Fruit fly (Drosophila melanogaster): ENCODE measurements around the gene CG14115.
A peak's percentile ranks its signal among the peaks of the same experiment; 100 is the strongest.

Gene CG14115

DNA sequence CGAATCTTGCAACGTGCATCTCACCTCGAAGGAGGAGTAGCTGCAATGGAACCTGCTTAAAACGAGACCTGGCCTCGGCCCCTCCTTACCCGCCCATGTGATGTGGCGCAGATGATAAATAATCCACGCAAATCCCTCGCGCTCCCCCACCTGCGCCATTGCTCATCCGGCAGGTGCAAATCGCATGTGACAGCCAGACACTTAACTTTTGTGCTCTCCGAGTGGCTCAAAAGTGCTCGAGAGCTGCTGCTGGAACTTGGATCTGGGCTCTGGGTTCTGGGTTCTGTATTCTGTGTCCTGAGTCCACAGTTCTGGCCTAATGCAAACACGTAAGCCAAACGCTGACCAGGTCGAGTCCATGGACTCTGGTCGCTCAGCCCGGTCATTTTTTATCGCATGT lies 39.2 kb upstream of the CG14115 start:
- no peak for TF ChIP-seq nmo (GFP tag; optimal IDR thresholded peaks at IDR 0.05)
- no peak for TF ChIP-seq CG17186 (GFP tag; optimal IDR thresholded peaks at IDR 0.05)
- no peak for TF ChIP-seq CoRest (tag; optimal IDR thresholded peaks at IDR 0.05)
- no peak for TF ChIP-seq Opbp (GFP tag; IDR thresholded peaks at IDR 0.05; ENCODE audit: partially characterized antibody)
- TF ChIP-seq CG10147 (GFP tag; optimal IDR thresholded peaks at IDR 0.05) = no peak
- no peak for TF ChIP-seq CG5245 (GFP tag; optimal IDR thresholded peaks at IDR 0.05)
- no peak for TF ChIP-seq hbn (GFP tag; IDR thresholded peaks at IDR 0.05; ENCODE audit: partially characterized antibody)
- TF ChIP-seq E2f1 (GFP tag; IDR thresholded peaks at IDR 0.05) = no peak
- TF ChIP-seq CG15696 (tag; optimal IDR thresholded peaks at IDR 0.05) = no peak
- TF ChIP-seq CG34376 (GFP tag; optimal IDR thresholded peaks at IDR 0.05) = no peak
- TF ChIP-seq tx (GFP tag; optimal IDR thresholded peaks at IDR 0.05) = no peak
- TF ChIP-seq MBD-R2 (GFP tag; IDR thresholded peaks at IDR 0.05) = no peak
- no peak for TF ChIP-seq Six4 (GFP tag; optimal IDR thresholded peaks at IDR 0.05)
- TF ChIP-seq luna (GFP tag; optimal IDR thresholded peaks at IDR 0.05) = no peak
- no peak for TF ChIP-seq gsb-n (tag; optimal IDR thresholded peaks at IDR 0.05)
- no peak for TF ChIP-seq ac (GFP tag; optimal IDR thresholded peaks at IDR 0.05)
- TF ChIP-seq CG1603 (tag; optimal IDR thresholded peaks at IDR 0.05) = no peak

DNA sequence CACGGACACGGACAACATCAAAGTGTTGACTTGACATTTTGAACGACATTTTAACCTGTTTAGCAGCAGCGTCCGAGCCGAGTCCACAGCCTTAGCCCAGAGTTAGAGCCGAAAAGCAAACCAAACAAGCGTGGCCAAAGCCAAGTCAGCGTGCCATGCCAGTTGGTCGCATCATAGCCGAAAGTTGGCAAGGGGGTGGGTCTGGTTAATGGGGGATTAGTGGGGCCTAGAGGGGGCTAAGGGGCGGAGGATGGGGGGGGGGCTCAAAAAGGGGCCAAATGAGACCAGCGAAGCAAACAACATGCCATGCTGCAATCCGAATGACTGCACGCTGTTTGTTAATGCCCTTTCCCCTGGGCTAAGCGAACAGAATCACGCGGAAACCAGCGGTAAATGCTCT lies 37.9 kb upstream of the CG14115 start:
- no peak for TF ChIP-seq Doc3 (GFP tag; IDR thresholded peaks at IDR 0.05; ENCODE audit: partially characterized antibody)
- no peak for TF ChIP-seq HmgD (GFP tag; optimal IDR thresholded peaks at IDR 0.05)
- TF ChIP-seq Pdp1 (GFP tag; optimal IDR thresholded peaks at IDR 0.05) = no peak
- TF ChIP-seq NfI (GFP tag; optimal IDR thresholded peaks at IDR 0.05) = no peak
- no peak for TF ChIP-seq CG1792 (GFP tag; optimal IDR thresholded peaks at IDR 0.05)
- no peak for TF ChIP-seq Dp (GFP tag; optimal IDR thresholded peaks at IDR 0.05)
- peak; percentile 75 for TF ChIP-seq oc (tag; optimal IDR thresholded peaks at IDR 0.05)
- TF ChIP-seq pan (optimal IDR thresholded peaks at IDR 0.05) = no peak
- no peak for TF ChIP-seq pan (GFP tag; optimal IDR thresholded peaks at IDR 0.05 in 1 of 2, IDR thresholded peaks at IDR 0.05 in 1 of 2)
- no peak for TF ChIP-seq CG2199 (GFP tag; IDR thresholded peaks at IDR 0.05)
- peak; percentile 13 for TF ChIP-seq kni (GFP tag; optimal IDR thresholded peaks at IDR 0.05)
- TF ChIP-seq lov (optimal IDR thresholded peaks at IDR 0.05) = no peak
- TF ChIP-seq lov (GFP tag; IDR thresholded peaks at IDR 0.05) = 0 out of 3 replicates have a peak, but pooled peaks have one; percentile 24
- no peak for TF ChIP-seq zfh2 (GFP tag; optimal IDR thresholded peaks at IDR 0.05)
- TF ChIP-seq Lpt (GFP tag; optimal IDR thresholded peaks at IDR 0.05) = no peak
- peak; percentile 80 for TF ChIP-seq crol (GFP tag; IDR thresholded peaks at IDR 0.05)
- TF ChIP-seq CG7963 (GFP tag; IDR thresholded peaks at IDR 0.05; ENCODE audit: partially characterized antibody) = 0 out of 3 replicates have a peak, but pooled peaks have one; percentile 33
- no peak for TF ChIP-seq slbo (GFP tag; IDR thresholded peaks at IDR 0.05)

DNA sequence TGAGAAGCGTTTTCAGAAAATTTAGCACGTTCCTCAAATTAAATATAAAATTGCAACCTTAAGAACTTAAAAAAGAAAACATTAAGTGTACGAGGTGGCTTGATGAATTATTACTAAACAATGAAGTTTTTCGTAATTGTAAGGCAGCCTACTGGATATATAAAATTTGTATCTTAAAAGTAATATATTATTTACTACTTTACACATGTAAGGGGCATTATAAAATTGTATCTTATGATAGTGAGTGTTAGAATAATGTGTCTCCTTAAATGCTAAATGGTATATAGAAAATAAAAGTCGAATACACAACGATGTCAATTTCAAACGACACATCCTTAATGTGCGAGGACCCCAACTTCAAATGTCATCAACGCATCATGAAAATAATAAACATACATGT lies 28.6 kb upstream of the CG14115 start, which contains the start of gene CG11251:
CG11251 (minus strand) TSS at position 101 of the 400 bp plus-strand sequence.
- TF ChIP-seq NC2β (GFP tag; optimal IDR thresholded peaks at IDR 0.05) = no peak
- no peak for TF ChIP-seq shn (GFP tag; optimal IDR thresholded peaks at IDR 0.05)
- no peak for TF ChIP-seq Lhr (GFP tag; optimal IDR thresholded peaks at IDR 0.05)
- TF ChIP-seq CG14860 (GFP tag; IDR thresholded peaks at IDR 0.05; ENCODE audit: partially characterized antibody) = no peak
- no peak for TF ChIP-seq pho (GFP tag; optimal IDR thresholded peaks at IDR 0.05)
- TF ChIP-seq H2.0 (GFP tag; IDR thresholded peaks at IDR 0.05) = no peak
- no peak for TF ChIP-seq CG9437 (GFP tag; optimal IDR thresholded peaks at IDR 0.05)
- no peak for TF ChIP-seq MTF-1 (GFP tag; optimal IDR thresholded peaks at IDR 0.05; ENCODE audit: borderline replicate concordance)
- TF ChIP-seq btn (GFP tag; optimal IDR thresholded peaks at IDR 0.05) = no peak
- no peak for TF ChIP-seq CG4707 (GFP tag; optimal IDR thresholded peaks at IDR 0.05)
- no peak for TF ChIP-seq pzg (GFP tag; optimal IDR thresholded peaks at IDR 0.05)
- TF ChIP-seq CG13123 (GFP tag; optimal IDR thresholded peaks at IDR 0.05) = no peak
